Worm (Caenorhabditis elegans): ENCODE measurements around the gene nhr-38.
"Not testable (repeated sequence)": the region's sequence is repeated elsewhere in the genome, so short reads cannot be mapped to it uniquely, and the experiment has no call there.

ce11 chrIV:9740851-9741549 is 31.0 kb downstream of the nhr-38 start, which contains the start of gene gln-6:
- not testable (repeated sequence) for TF ChIP-seq ama-1 (optimal IDR thresholded peaks at IDR 0.05); tbx-37 (GFP tag; conservative IDR thresholded peaks at IDR 0.05); hmg-4 (GFP tag; optimal IDR thresholded peaks at IDR 0.05); scrt-1 (GFP tag; IDR thresholded peaks at IDR 0.05)

Data from whole organism, early embryonic.